Worm (Caenorhabditis elegans) whole organism, midembryonic: ENCODE results near the gene lelo-2.

Source experiments
- cog-1 ChIP-seq: sonication (generic microtip); optimal IDR thresholded peaks from 2 replicates; lab custom pipeline; 2016; ENCODE audit warnings: missing genetic modification characterization, missing compliant biosample characterization
- flt-1 ChIP-seq: fragments of 200-800 bp; sonication (Bioruptor generic); IDR thresholded peaks from 2 replicates; pipeline ENCODE4 v1.3.6; 2022; ENCODE audit warnings: missing genetic modification characterization, missing compliant biosample characterization
- klf-2 ChIP-seq: fragments of 200-800 bp; sonication (Bioruptor generic); conservative IDR thresholded peaks from 2 replicates; pipeline ENCODE4 v1.3.6; 2022; ENCODE audit warnings: missing genetic modification reagents, missing genetic modification characterization, missing compliant biosample characterization
- med-1 ChIP-seq: sonication (generic microtip); optimal IDR thresholded peaks from 2 replicates; lab custom pipeline; 2017; ENCODE audit warnings: missing genetic modification characterization, mild to moderate bottlenecking, missing compliant biosample characterization, antibody characterized with exemption, missing genetic modification reagents; ENCODE audit not compliant: insufficient read depth
- ref-1 ChIP-seq: fragments of 200-800 bp; sonication (Bioruptor generic); conservative IDR thresholded peaks from 2 replicates; pipeline ENCODE4 v1.3.6; 2022; ENCODE audit warnings: missing genetic modification reagents, missing genetic modification characterization, missing compliant biosample characterization

DNA sequence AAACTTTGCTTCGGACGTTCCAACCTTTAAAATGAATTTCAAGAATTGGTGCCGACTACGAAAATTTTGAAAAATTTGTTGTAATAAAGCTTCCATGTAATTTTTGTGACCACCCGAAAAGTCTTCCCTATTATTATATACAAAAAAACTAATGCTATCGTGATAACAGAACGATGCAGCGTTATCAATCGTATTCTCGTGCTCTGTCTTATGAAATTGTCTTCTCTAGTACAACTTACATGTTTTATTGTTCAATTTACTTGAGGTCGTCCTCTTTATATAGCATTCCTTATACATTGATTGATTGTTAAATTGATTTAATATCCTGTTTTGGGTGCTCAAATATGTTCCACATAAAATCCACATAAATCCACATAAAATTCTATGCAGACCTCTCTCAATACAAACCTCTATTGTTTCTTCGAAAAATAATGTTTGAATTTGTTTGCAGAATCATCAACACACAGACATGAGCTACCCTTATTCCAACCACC lies 25.5 kb downstream of the lelo-2 start, which contains the start of gene pals-19:
- TF ChIP-seq med-1 (no peak), klf-2 (GFP tag; lab: Robert Waterston, UW) (no peak), cog-1 (tag; lab: Kevin White, UChicago) (no peak), flt-1 (GFP tag; lab: Robert Waterston, UW) (no peak), ref-1 (no peak)
